Worm (Caenorhabditis elegans) whole organism, early embryonic: Measurements from ENCODE around the gene bca-1.

ENCODE experiments used
- F13C5.2 ChIP-seq: sonication (generic microtip); optimal IDR thresholded peaks from 2 replicates; lab custom pipeline; 2017; ENCODE audit warnings: mild to moderate bottlenecking, missing genetic modification characterization, inconsistent platforms, missing compliant biosample characterization
- ama-1 ChIP-seq: fragments of 150-350 bp; optimal IDR thresholded peaks from 2 replicates; lab custom pipeline; 2014
- ceh-13 ChIP-seq: fragments of 200-800 bp; sonication (Bioruptor generic); optimal IDR thresholded peaks from 2 replicates; lab custom pipeline; 2018; ENCODE audit warnings: mild to moderate bottlenecking, missing genetic modification characterization, missing compliant biosample characterization
- ceh-36 ChIP-seq: sonication (generic microtip); optimal IDR thresholded peaks from 2 replicates; lab custom pipeline; 2016; ENCODE audit warnings: missing genetic modification characterization, inconsistent platforms, missing compliant biosample characterization
- hmg-4 ChIP-seq: fragments of 200-800 bp; sonication (Bioruptor generic); optimal IDR thresholded peaks from 2 replicates; lab custom pipeline; 2018; ENCODE audit warnings: mild to moderate bottlenecking, missing genetic modification characterization, missing compliant biosample characterization
- tbx-11 ChIP-seq: fragments of 200-800 bp; sonication (Bioruptor generic); IDR thresholded peaks from 2 replicates; pipeline ENCODE4 v1.3.6; 2022; ENCODE audit warnings: missing genetic modification characterization, missing compliant biosample characterization
- tbx-37 ChIP-seq: fragments of 200-800 bp; sonication (Bioruptor generic); conservative IDR thresholded peaks from 2 replicates; pipeline ENCODE4 v1.3.6; 2022; ENCODE audit warnings: missing genetic modification reagents, missing genetic modification characterization, missing compliant biosample characterization

DNA sequence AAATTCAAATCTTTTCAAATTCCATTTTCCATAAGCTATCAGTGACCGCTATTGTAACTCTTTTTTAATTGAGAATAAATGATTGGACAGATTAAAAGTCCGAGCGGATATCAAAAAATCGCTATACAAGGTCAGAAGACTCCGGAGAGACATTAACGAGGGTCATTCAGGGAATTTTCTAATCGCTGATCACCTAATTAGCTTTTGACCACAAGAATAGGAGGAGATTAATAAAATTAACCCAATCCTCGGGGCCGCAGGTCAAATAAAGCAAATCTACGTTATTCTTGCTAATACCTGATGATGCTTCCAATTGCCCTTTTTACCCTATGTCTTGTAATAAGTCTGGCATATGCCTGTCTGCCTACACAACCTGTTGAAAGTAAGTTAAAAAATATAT is 30.9 kb downstream of the bca-1 start, which contains the start of gene T25B2.1:
- TF ChIP-seq ama-1 (no peak), tbx-37 (GFP tag; lab: Robert Waterston, UW) (no peak), ceh-13 (no peak), ceh-36 (tag; lab: Kevin White, UChicago) (no peak), tbx-11 (GFP tag; lab: Robert Waterston, UW) (no peak), hmg-4 (GFP tag; lab: Kevin White, UChicago) (no peak), F13C5.2 (tag; lab: Kevin White, UChicago) (no peak)
